Worm (Caenorhabditis elegans) whole organism, late embryonic: ENCODE data around the gene mab-5.
"Not testable (repeated sequence)": the region's sequence is repeated elsewhere in the genome, so short reads cannot be mapped to it uniquely, and the experiment has no call there.

Experiments
- dve-1 ChIP-seq: sonication (generic microtip); optimal IDR thresholded peaks from 2 replicates; lab custom pipeline; 2017; ENCODE audit warnings: antibody characterized with exemption, mild to moderate bottlenecking, missing genetic modification characterization, missing compliant biosample characterization
- fkh-6 ChIP-seq: sonication (generic microtip); optimal IDR thresholded peaks from 2 replicates; lab custom pipeline; 2016; ENCODE audit warnings: missing genetic modification characterization, missing compliant biosample characterization

- TF ChIP-seq dve-1; fkh-6 (tag; lab: Kevin White, UChicago): not testable (repeated sequence)
These were observed 12.3 kb downstream of the mab-5 start for ce11 chrIII:7770986-7771385.
